Fruit fly (Drosophila melanogaster) whole organism, wandering third instar larva: ENCODE results near the gene CG42245.

Experiments
- CrebA ChIP-seq: fragments of 200-800 bp; sonication (Bioruptor generic); optimal IDR thresholded peaks from 2 replicates; lab custom pipeline; 2016; ENCODE audit warnings: missing biosample characterization, mild to moderate bottlenecking, missing genetic modification characterization, borderline replicate concordance
- Dif ChIP-seq: fragments of 200-275, 200-300 bp; sonication (Bioruptor generic); optimal IDR thresholded peaks from 2 replicates; lab custom pipeline; 2018; ENCODE audit warnings: missing biosample characterization, missing genetic modification characterization; ENCODE audit not compliant: partially characterized antibody
- Hr78 ChIP-seq: fragments of >200 bp; optimal IDR thresholded peaks from 2 replicates; lab custom pipeline; 2017; ENCODE audit warnings: missing biosample characterization, missing genetic modification characterization
- h ChIP-seq: fragments of 200-800 bp; sonication (Bioruptor generic); optimal IDR thresholded peaks from 3 replicates; lab custom pipeline; 2016; ENCODE audit warnings: missing biosample characterization, mild to moderate bottlenecking, missing genetic modification characterization
- sv ChIP-seq: fragments of 200-800 bp; sonication (Bioruptor generic); optimal IDR thresholded peaks from 3 replicates; lab custom pipeline; 2016; ENCODE audit warnings: missing biosample characterization, missing genetic modification characterization

DNA sequence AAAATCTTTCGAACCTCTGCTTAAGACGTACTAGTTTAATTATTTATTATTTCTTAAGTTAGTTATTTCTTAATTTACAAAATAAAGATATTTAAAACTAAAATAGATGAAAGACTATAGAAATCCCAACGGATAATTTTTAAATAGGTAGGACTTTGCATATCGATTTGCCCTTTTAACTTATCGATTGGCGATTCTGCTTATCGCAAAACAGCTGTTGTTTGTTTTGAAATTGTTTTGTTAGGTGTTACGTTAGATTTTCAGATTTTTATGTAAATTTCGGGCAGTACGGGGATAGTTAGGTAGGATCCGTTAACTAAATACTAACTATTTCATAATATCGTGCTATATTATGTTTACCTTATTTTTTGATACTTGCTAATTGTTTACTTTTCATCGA, 31.4 kb upstream of the CG42245 start, which contains the start of gene CG16986:
- TF ChIP-seq sv (GFP tag; lab: Kevin White, UChicago) (no peak), Dif (GFP tag; lab: Kevin White, UChicago) (no peak), h (GFP tag; lab: Kevin White, UChicago) (no peak), CrebA (GFP tag; lab: Kevin White, UChicago) (no peak), Hr78 (GFP tag; lab: Kevin White, UChicago) (no peak)
